Fruit fly (Drosophila melanogaster) Kc167 (cell line): ENCODE data around the gene Ref1.

Experiments used
- Myc ChIP-seq: fragments of >200 bp; optimal IDR thresholded peaks from 2 replicates; lab custom pipeline; 2017; ENCODE audit warnings: missing external identifiers
- h ChIP-seq: fragments of >200 bp; optimal IDR thresholded peaks from 3 replicates; lab custom pipeline; 2018; ENCODE audit warnings: missing external identifiers
- insv ChIP-seq: fragments of >200 bp; optimal IDR thresholded peaks from 3 replicates; lab custom pipeline; 2018; ENCODE audit warnings: missing external identifiers
- psq ChIP-seq: fragments of >200 bp; optimal IDR thresholded peaks from 2 replicates; lab custom pipeline; 2017; ENCODE audit warnings: missing external identifiers
- ttk ChIP-seq: sonication (Bioruptor generic); optimal IDR thresholded peaks from 2 replicates; lab custom pipeline; 2017; ENCODE audit warnings: missing external identifiers

dm6 chr3R:7087904-7088303 is 7.7 kb upstream of the Ref1 start:
- TF ChIP-seq psq (no peak), h (lab: Kevin White, UChicago) (no peak), Myc (lab: Kevin White, UChicago) (no peak), ttk (lab: Kevin White, UChicago) (no peak), insv (no peak)
